Worm (Caenorhabditis elegans) whole organism, L1 larva: ENCODE measurements around the gene ZK1240.8.

Experiments used
- ces-1 ChIP-seq: fragments of 150-350 bp; optimal IDR thresholded peaks from 2 replicates; lab custom pipeline; 2014; ENCODE audit warnings: missing biosample characterization, missing genetic modification reagents, missing genetic modification characterization
- elt-3 ChIP-seq, 6 experiments: fragments of 150-350 bp in 1 of 6; sonication (generic microtip); optimal IDR thresholded peaks; 2 replicates each; lab custom pipeline; 2017 to 2018; ENCODE audit warnings: missing biosample characterization in 6 of 6, missing genetic modification characterization in 6 of 6, inconsistent platforms in 1 of 6
- fos-1 ChIP-seq: fragments of 150-350 bp; optimal IDR thresholded peaks from 2 replicates; lab custom pipeline; 2014; ENCODE audit warnings: missing biosample characterization, missing genetic modification characterization
- hpl-2 ChIP-seq: fragments of 150-350 bp; optimal IDR thresholded peaks from 2 replicates; lab custom pipeline; 2014; ENCODE audit warnings: missing biosample characterization, missing genetic modification reagents, missing genetic modification characterization
- lin-13 ChIP-seq: fragments of 150-350 bp; optimal IDR thresholded peaks from 2 replicates; lab custom pipeline; 2014; ENCODE audit warnings: missing biosample characterization, missing genetic modification reagents, missing genetic modification characterization
- mep-1 ChIP-seq: fragments of 150-350 bp; optimal IDR thresholded peaks from 2 replicates; lab custom pipeline; 2014; ENCODE audit warnings: missing biosample characterization, missing genetic modification characterization
- nhr-76 ChIP-seq: sonication (generic microtip); optimal IDR thresholded peaks from 2 replicates; lab custom pipeline; 2017; ENCODE audit warnings: missing biosample characterization, missing genetic modification characterization
- nhr-77 ChIP-seq: fragments of 150-350 bp; optimal IDR thresholded peaks from 2 replicates; lab custom pipeline; 2014; ENCODE audit warnings: missing biosample characterization, missing genetic modification characterization
- sox-4 ChIP-seq: sonication (generic microtip); optimal IDR thresholded peaks from 2 replicates; lab custom pipeline; 2016; ENCODE audit warnings: missing genetic modification characterization, missing compliant biosample characterization

DNA sequence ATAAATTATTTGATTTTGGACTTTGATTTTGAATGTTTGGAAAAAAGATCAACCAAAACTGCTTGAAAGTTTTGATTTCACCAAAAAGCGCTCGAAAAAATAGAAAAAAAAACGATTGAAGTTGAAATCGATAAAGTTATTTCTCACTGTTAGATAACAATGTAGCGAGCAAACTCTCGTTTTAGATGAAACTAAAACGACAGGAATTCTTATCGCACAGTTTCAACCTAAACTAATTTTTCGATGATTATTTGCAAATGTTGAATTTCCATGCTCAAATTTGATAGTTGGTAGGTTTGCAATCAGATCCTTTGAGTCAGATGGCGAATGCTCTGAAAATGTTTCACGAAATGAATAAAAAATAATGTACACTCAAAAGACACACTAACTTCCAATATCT lies 36.3 kb downstream of the ZK1240.8 start:
- TF ChIP-seq lin-13: no peak
- no peak for TF ChIP-seq nhr-76 (tag; lab: Kevin White, UChicago)
- no peak for TF ChIP-seq fos-1
- TF ChIP-seq elt-3 (tag; optimal IDR thresholded peaks at IDR 0.05; lab: Kevin White, UChicago): no peak
- no peak for TF ChIP-seq ces-1 (GFP tag; lab: Kevin White, UChicago)
- no peak for TF ChIP-seq sox-4 (tag; lab: Kevin White, UChicago)
- no peak for TF ChIP-seq nhr-77 (tag; lab: Kevin White, UChicago)
- TF ChIP-seq mep-1: no peak
- no peak for TF ChIP-seq hpl-2 (GFP tag; lab: Kevin White, UChicago)
